Fruit fly (Drosophila melanogaster): Measurements from ENCODE around the gene CG43703.

CG43703 gene

dm6 chr2L:3754835-3755547 lies 10.3 kb upstream of the CG43703 start (continued):
- TF ChIP-seq CG3281 (GFP tag; optimal IDR thresholded peaks at IDR 0.05): peak; percentile 62
- no peak for TF ChIP-seq Neu2 (GFP tag; optimal IDR thresholded peaks at IDR 0.05; ENCODE audit: borderline replicate concordance)
- peak; percentile 2 for TF ChIP-seq Bteb2 (GFP tag; optimal IDR thresholded peaks at IDR 0.05)
- TF ChIP-seq Fer3 (tag; optimal IDR thresholded peaks at IDR 0.05): peak; percentile 54
- TF ChIP-seq CG31388 (GFP tag; optimal IDR thresholded peaks at IDR 0.05): no peak
- no peak for TF ChIP-seq CG3407 (GFP tag; optimal IDR thresholded peaks at IDR 0.05)
- TF ChIP-seq cas (GFP tag; IDR thresholded peaks at IDR 0.05): 0 out of 2 replicates have a peak, but pooled peaks have one; percentile 8
- no peak for TF ChIP-seq Abd-B (GFP tag; optimal IDR thresholded peaks at IDR 0.05)
- TF ChIP-seq CoRest (tag; optimal IDR thresholded peaks at IDR 0.05): peak; percentile 2
- TF ChIP-seq CG7839 (tag; optimal IDR thresholded peaks at IDR 0.05): peak; percentile 55
- no peak for TF ChIP-seq ase (GFP tag; IDR thresholded peaks at IDR 0.05)
- TF ChIP-seq Dbx (GFP tag; IDR thresholded peaks at IDR 0.05): peak; percentile 67; the same call in 2 of the 3 replicates
- TF ChIP-seq caup (GFP tag; optimal IDR thresholded peaks at IDR 0.05; ENCODE audit: severe bottlenecking): peak; percentile 38
- TF ChIP-seq Xbp1 (GFP tag; optimal IDR thresholded peaks at IDR 0.05): peak; percentile 10
- TF ChIP-seq CG2678 (tag; optimal IDR thresholded peaks at IDR 0.05): peak; percentile 69
- peak; percentile 4 for TF ChIP-seq CG9817 (tag; optimal IDR thresholded peaks at IDR 0.05)
- TF ChIP-seq dysf (GFP tag; IDR thresholded peaks at IDR 0.05): peak; percentile 59; the same call in 2 of the 3 replicates
- peak; percentile 75 for TF ChIP-seq CG7372 (GFP tag; IDR thresholded peaks at IDR 0.05)
- peak; percentile 53 for TF ChIP-seq dmrt99B (tag; optimal IDR thresholded peaks at IDR 0.05)
- TF ChIP-seq CG12391 (tag; optimal IDR thresholded peaks at IDR 0.05): peak; percentile 31
- no peak for TF ChIP-seq CG7271 (tag; optimal IDR thresholded peaks at IDR 0.05)
- 0 out of 3 replicates have a peak, but pooled peaks have one; percentile 28 for TF ChIP-seq CG2889 (GFP tag; IDR thresholded peaks at IDR 0.05)
- TF ChIP-seq HHEX (GFP tag; optimal IDR thresholded peaks at IDR 0.05): peak; percentile 15
- peak; percentile 24 for TF ChIP-seq CG6765 (GFP tag; optimal IDR thresholded peaks at IDR 0.05)
- TF ChIP-seq CG12659 (GFP tag; optimal IDR thresholded peaks at IDR 0.05): peak; percentile 25
- TF ChIP-seq CG3847 (GFP tag; IDR thresholded peaks at IDR 0.05): peak; percentile 28; the same call in 1 of the 2 replicates
- TF ChIP-seq CG18476 (GFP tag; optimal IDR thresholded peaks at IDR 0.05): no peak
- TF ChIP-seq CG17385 (GFP tag; optimal IDR thresholded peaks at IDR 0.05): peak; percentile 37
- peak; percentile 44 for TF ChIP-seq CG9727 (GFP tag; optimal IDR thresholded peaks at IDR 0.05)
- TF ChIP-seq Meics (GFP tag; optimal IDR thresholded peaks at IDR 0.05): peak; percentile 65
- no peak for TF ChIP-seq CG14710 (tag; optimal IDR thresholded peaks at IDR 0.05)
- TF ChIP-seq gce (GFP tag; IDR thresholded peaks at IDR 0.05): no peak
- peak; percentile 19 for TF ChIP-seq ind (GFP tag; optimal IDR thresholded peaks at IDR 0.05)
- TF ChIP-seq CG13296 (GFP tag; optimal IDR thresholded peaks at IDR 0.05): peak; percentile 24
- no peak for TF ChIP-seq gcm2 (GFP tag; optimal IDR thresholded peaks at IDR 0.05)
- peak; percentile 78 for TF ChIP-seq CG2120 (GFP tag; optimal IDR thresholded peaks at IDR 0.05)
- TF ChIP-seq jigr1 (GFP tag; IDR thresholded peaks at IDR 0.05): no peak
- peak; percentile 41 for TF ChIP-seq CG13424 (tag; optimal IDR thresholded peaks at IDR 0.05)
- TF ChIP-seq ranshi (GFP tag; IDR thresholded peaks at IDR 0.05): peak; percentile 42; the same call in 1 of the 2 replicates
- no peak for TF ChIP-seq CG18619 (GFP tag; optimal IDR thresholded peaks at IDR 0.05)
- TF ChIP-seq CG13894 (tag; optimal IDR thresholded peaks at IDR 0.05): peak; percentile 99
- TF ChIP-seq ssp (GFP tag; IDR thresholded peaks at IDR 0.05): 0 out of 2 replicates have a peak, but pooled peaks have one; percentile 35
- no peak for TF ChIP-seq MESR4 (GFP tag; optimal IDR thresholded peaks at IDR 0.05)
- peak; percentile 33; the same call in 1 of the 2 replicates for TF ChIP-seq CG6689 (GFP tag; IDR thresholded peaks at IDR 0.05)
- peak; percentile 18; the same call in 1 of the 2 replicates for TF ChIP-seq E2f1 (GFP tag; IDR thresholded peaks at IDR 0.05)
- peak; percentile 68 for TF ChIP-seq CG7556 (GFP tag; optimal IDR thresholded peaks at IDR 0.05)
- TF ChIP-seq sob (GFP tag; IDR thresholded peaks at IDR 0.05): peak; percentile 67
- TF ChIP-seq peb (GFP tag; IDR thresholded peaks at IDR 0.05): no peak
- TF ChIP-seq mam (GFP tag; optimal IDR thresholded peaks at IDR 0.05): peak; percentile 25

Measured in whole organism, embryonic.